Fruit fly (Drosophila melanogaster) whole organism, prepupa: Measurements from ENCODE around the gene CG14615.

Experiments
- CG15336 ChIP-seq: fragments of 200-800 bp; sonication (Bioruptor generic); IDR thresholded peaks from 2 replicates; pipeline ENCODE4 v1.3.6; 2022; ENCODE audit warnings: missing biosample characterization, missing genetic modification characterization
- CG16779 ChIP-seq: fragments of 200-800 bp; sonication (Bioruptor generic); optimal IDR thresholded peaks from 3 replicates; lab custom pipeline; 2017; ENCODE audit warnings: missing biosample characterization, mild to moderate bottlenecking, missing genetic modification characterization
- CG32006 ChIP-seq: fragments of 200-800 bp; sonication (Bioruptor generic); optimal IDR thresholded peaks from 3 replicates; lab custom pipeline; 2017; ENCODE audit warnings: missing biosample characterization, mild to moderate bottlenecking, missing genetic modification characterization
- CG6808 ChIP-seq: fragments of 200-800 bp; sonication (Bioruptor generic); optimal IDR thresholded peaks from 3 replicates; lab custom pipeline; 2017; ENCODE audit warnings: missing biosample characterization, missing genetic modification characterization, mild to moderate bottlenecking, moderate library complexity, missing genetic modification reagents
- CG9139 ChIP-seq: fragments of 200-800 bp; sonication (Bioruptor generic); optimal IDR thresholded peaks from 3 replicates; lab custom pipeline; 2017; ENCODE audit warnings: missing biosample characterization, mild to moderate bottlenecking, missing genetic modification characterization
- Hr4 ChIP-seq: fragments of 200-800 bp; sonication (Bioruptor generic); optimal IDR thresholded peaks from 3 replicates; lab custom pipeline; 2016; ENCODE audit warnings: missing biosample characterization, missing genetic modification characterization
- OdsH ChIP-seq: fragments of 200-800 bp; sonication (Bioruptor generic); optimal IDR thresholded peaks from 3 replicates; lab custom pipeline; 2016; ENCODE audit warnings: missing biosample characterization, missing genetic modification characterization
- Sox102F ChIP-seq: fragments of 200-800 bp; sonication (Bioruptor generic); optimal IDR thresholded peaks from 2 replicates; lab custom pipeline; 2016; ENCODE audit warnings: missing biosample characterization, mild to moderate bottlenecking, missing genetic modification characterization
- Sox14 ChIP-seq: fragments of 200-800 bp; sonication (Bioruptor generic); optimal IDR thresholded peaks from 3 replicates; lab custom pipeline; 2016; ENCODE audit warnings: missing biosample characterization, missing genetic modification characterization
- spab ChIP-seq: fragments of 200-800 bp; sonication (Bioruptor generic); optimal IDR thresholded peaks from 2 replicates; lab custom pipeline; 2017; ENCODE audit warnings: missing biosample characterization, mild to moderate bottlenecking, missing genetic modification characterization, missing genetic modification reagents

- no peak for TF ChIP-seq Hr4
- no peak for TF ChIP-seq spab
- TF ChIP-seq CG6808, result no peak
- no peak for TF ChIP-seq OdsH (GFP tag; lab: Kevin White, UChicago)
- no peak for TF ChIP-seq Sox14 (GFP tag; lab: Kevin White, UChicago)
- no peak for TF ChIP-seq CG32006 (GFP tag; lab: Kevin White, UChicago)
- no peak for TF ChIP-seq CG9139
- TF ChIP-seq CG16779, result no peak
- no peak for TF ChIP-seq Sox102F (GFP tag; lab: Kevin White, UChicago)
- no peak for TF ChIP-seq CG15336 (GFP tag; lab: Robert Waterston, UW)
Observed at dm6 chrX:22480612-22481011, 31.3 kb upstream of the CG14615 start.
